Fruit fly (Drosophila melanogaster): ENCODE results near the gene CG3857.

DNA sequence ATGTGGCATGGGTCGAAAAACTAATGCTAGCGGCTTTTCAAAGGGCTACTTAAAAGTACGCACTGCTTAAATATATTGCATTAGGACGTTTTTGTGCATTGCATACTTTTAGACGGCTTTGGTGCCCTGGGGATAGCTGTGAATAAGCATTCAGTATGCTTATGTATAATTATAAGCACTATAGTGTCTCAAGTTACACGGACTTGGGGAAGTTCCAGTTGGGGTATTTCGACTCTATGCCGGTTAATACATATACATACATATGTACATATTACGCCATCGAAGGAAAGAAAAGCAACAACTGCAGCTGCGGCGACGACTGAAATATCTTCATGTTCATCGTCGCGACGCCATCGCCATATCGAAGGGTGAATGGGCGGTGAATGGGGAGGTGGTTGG is 23.4 kb upstream of the CG3857 start:
- TF ChIP-seq CG4730 (GFP tag; IDR thresholded peaks at IDR 0.05) (no peak), CG30020 (tag; optimal IDR thresholded peaks at IDR 0.05) (no peak), CG11723 (GFP tag; optimal IDR thresholded peaks at IDR 0.05) (no peak), stc (GFP tag; IDR thresholded peaks at IDR 0.05) (no peak), CG14965 (GFP tag; optimal IDR thresholded peaks at IDR 0.05; ENCODE audit: borderline replicate concordance) (no peak), tgo (GFP tag; IDR thresholded peaks at IDR 0.05) (no peak), CG4404 (GFP tag; IDR thresholded peaks at IDR 0.05) (no peak), CG8765 (GFP tag; IDR thresholded peaks at IDR 0.05) (no peak), Gug (GFP tag; IDR thresholded peaks at IDR 0.05) (no peak), CG5245 (GFP tag; optimal IDR thresholded peaks at IDR 0.05) (no peak), CG3995 (GFP tag; optimal IDR thresholded peaks at IDR 0.05) (no peak), CG32772 (GFP tag; IDR thresholded peaks at IDR 0.05) (no peak)

Data from whole organism, embryonic.